Fruit fly (Drosophila melanogaster) Kc167 (cell line): ENCODE measurements around the gene Art6.

ENCODE experiments used
- h ChIP-seq: fragments of >200 bp; optimal IDR thresholded peaks from 3 replicates; lab custom pipeline; 2018; ENCODE audit warnings: missing external identifiers
- psq ChIP-seq: fragments of >200 bp; optimal IDR thresholded peaks from 2 replicates; lab custom pipeline; 2017; ENCODE audit warnings: missing external identifiers

DNA sequence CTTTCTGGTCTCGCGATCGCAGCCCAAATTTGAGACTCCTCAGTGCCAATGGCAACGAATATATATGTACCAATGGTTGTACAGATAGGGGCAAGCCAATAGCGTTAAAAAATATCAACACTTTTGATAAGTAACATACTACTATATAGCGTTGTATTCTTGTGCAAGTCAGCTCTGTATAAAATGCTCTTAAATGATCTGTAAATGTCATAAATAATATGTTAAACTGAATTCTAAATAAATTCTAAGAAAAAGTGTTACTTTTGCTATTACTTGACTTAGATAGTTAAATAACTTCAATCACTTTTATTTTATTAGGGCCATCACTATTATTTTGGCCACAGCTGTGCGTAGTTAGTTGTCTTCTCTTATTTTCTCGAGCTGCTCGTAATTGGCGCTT is 11.0 kb downstream of the Art6 start:
- TF ChIP-seq psq (no peak), h (no peak)
